Comparison of ENCODE assay signal across 1 worm cellular context in genomic region chrIV:14013692-14014091, ce11.
TF ChIP-seq lines count a peak whose summit lies in the region.

No protein-coding gene starts in this region.

TF ChIP-seq in whole organism, L1 larva, 84 proteins besides CTCF, POLR2A, EP300 and RAD21 (continued from another document):
- TF ChIP-seq tbx-2 (tag; optimal IDR thresholded peaks at IDR 0.05; lab: Kevin White, UChicago) (peak; percentile 9), nhr-11 (tag; optimal IDR thresholded peaks at IDR 0.05; lab: Kevin White, UChicago) (no peak), pqm-1 (tag; optimal IDR thresholded peaks at IDR 0.05; lab: Kevin White, UChicago) (no peak), ceh-90 (tag; optimal IDR thresholded peaks at IDR 0.05; lab: Kevin White, UChicago) (no peak), swsn-7 (tag; optimal IDR thresholded peaks at IDR 0.05; lab: Kevin White, UChicago) (peak; percentile 24), aly-2 (tag; optimal IDR thresholded peaks at IDR 0.05; lab: Kevin White, UChicago) (no peak), nhr-20 (tag; optimal IDR thresholded peaks at IDR 0.05; lab: Kevin White, UChicago) (peak; percentile 30), skn-1 (tag; optimal IDR thresholded peaks at IDR 0.05; lab: Kevin White, UChicago) (peak; percentile 49), ceh-63 (GFP tag; optimal IDR thresholded peaks at IDR 0.05; lab: Kevin White, UChicago) (no peak), xbp-1 (tag; optimal IDR thresholded peaks at IDR 0.05; lab: Kevin White, UChicago) (no peak), lin-35 (GFP tag; optimal IDR thresholded peaks at IDR 0.05; lab: Kevin White, UChicago) (peak in 1 of 2 experiments; percentile 16), sup-37 (GFP tag; optimal IDR thresholded peaks at IDR 0.05; lab: Kevin White, UChicago) (no peak), ceh-82 (tag; optimal IDR thresholded peaks at IDR 0.05; lab: Kevin White, UChicago) (peak in 1 of 3 experiments; percentile 31), ztf-11 (tag; optimal IDR thresholded peaks at IDR 0.05; lab: Kevin White, UChicago) (no peak), lsy-2 (tag; optimal IDR thresholded peaks at IDR 0.05; lab: Kevin White, UChicago) (peak; percentile 17 to 50), lin-15B (tag; optimal IDR thresholded peaks at IDR 0.05; lab: Kevin White, UChicago) (no peak)
